Fruit fly (Drosophila melanogaster) whole organism, wandering third instar larva: ENCODE measurements around the gene CG10005.

Source experiments
- Abd-B ChIP-seq: fragments of >200 bp; optimal IDR thresholded peaks from 2 replicates; lab custom pipeline; 2017; ENCODE audit warnings: missing biosample characterization, missing genetic modification characterization
- CG32264 ChIP-seq: fragments of 200-800 bp; sonication (Bioruptor generic); optimal IDR thresholded peaks from 2 replicates; lab custom pipeline; 2016; ENCODE audit warnings: missing biosample characterization, missing genetic modification characterization
- CG9705 ChIP-seq: fragments of 200-800 bp; sonication (Bioruptor generic); optimal IDR thresholded peaks from 2 replicates; lab custom pipeline; 2018; ENCODE audit warnings: missing biosample characterization, mild to moderate bottlenecking, missing genetic modification characterization
- CrebA ChIP-seq: fragments of 200-800 bp; sonication (Bioruptor generic); optimal IDR thresholded peaks from 2 replicates; lab custom pipeline; 2016; ENCODE audit warnings: missing biosample characterization, mild to moderate bottlenecking, missing genetic modification characterization, borderline replicate concordance
- Dif ChIP-seq: fragments of 200-275, 200-300 bp; sonication (Bioruptor generic); optimal IDR thresholded peaks from 2 replicates; lab custom pipeline; 2018; ENCODE audit warnings: missing biosample characterization, missing genetic modification characterization; ENCODE audit not compliant: partially characterized antibody
- HLH106 ChIP-seq: fragments of 200-800 bp; optimal IDR thresholded peaks from 3 replicates; lab custom pipeline; 2019; ENCODE audit warnings: missing biosample characterization, mild to moderate bottlenecking, missing genetic modification characterization, moderate library complexity
- Hnf4 ChIP-seq: fragments of 200-800 bp; sonication (Bioruptor generic); optimal IDR thresholded peaks from 2 replicates; lab custom pipeline; 2016; ENCODE audit warnings: missing biosample characterization, mild to moderate bottlenecking, missing genetic modification characterization
- Hr83 ChIP-seq: fragments of 200-300 bp; sonication (Bioruptor generic); optimal IDR thresholded peaks from 2 replicates; lab custom pipeline; 2016; ENCODE audit warnings: missing biosample characterization, mild to moderate bottlenecking, missing genetic modification characterization, moderate library complexity; ENCODE audit not compliant: poor library complexity, severe bottlenecking
- Jra ChIP-seq: sonication (Bioruptor generic); optimal IDR thresholded peaks from 2 replicates; lab custom pipeline; 2016; ENCODE audit warnings: missing biosample characterization, missing genetic modification characterization
- Myc ChIP-seq: fragments of >200 bp; optimal IDR thresholded peaks from 2 replicates; lab custom pipeline; 2017
- N ChIP-seq: fragments of >200 bp; optimal IDR thresholded peaks from 2 replicates; lab custom pipeline; 2018; ENCODE audit warnings: missing biosample characterization, missing external identifiers, missing genetic modification characterization
- OdsH ChIP-seq: fragments of 200-800 bp; sonication (Bioruptor generic); optimal IDR thresholded peaks from 2 replicates; lab custom pipeline; 2016; ENCODE audit warnings: missing biosample characterization, mild to moderate bottlenecking, missing genetic modification characterization
- Rel ChIP-seq, 2 experiments: fragments of 200-800 bp; sonication (Bioruptor generic) in 1 of 2; optimal IDR thresholded peaks; 2 replicates in 1 of 2; 3 replicates in 1 of 2; lab custom pipeline; 2016 to 2019; ENCODE audit warnings: mild to moderate bottlenecking in 2 of 2, missing biosample characterization in 2 of 2, missing genetic modification characterization in 2 of 2, moderate library complexity in 1 of 2
- Sp1 ChIP-seq: fragments of 200-800 bp; sonication (Bioruptor generic); optimal IDR thresholded peaks from 3 replicates; lab custom pipeline; 2019; ENCODE audit warnings: missing biosample characterization, mild to moderate bottlenecking, missing genetic modification characterization, moderate library complexity
- Vsx2 ChIP-seq: fragments of 200-300, 225-300 bp; sonication (Bioruptor generic); optimal IDR thresholded peaks from 2 replicates; lab custom pipeline; 2018; ENCODE audit warnings: missing biosample characterization, missing genetic modification characterization; ENCODE audit not compliant: partially characterized antibody
- br ChIP-seq: fragments of 200-800 bp; sonication (Bioruptor generic); optimal IDR thresholded peaks from 2 replicates; lab custom pipeline; 2016; ENCODE audit warnings: missing biosample characterization, missing genetic modification characterization
- brk ChIP-seq: fragments of 200-800 bp; sonication (Bioruptor generic); optimal IDR thresholded peaks from 2 replicates; lab custom pipeline; 2016; ENCODE audit warnings: missing biosample characterization, mild to moderate bottlenecking, missing genetic modification characterization
- dl ChIP-seq, 2 experiments: fragments of 175-275, 200-275 bp in 1 of 2; fragments of 200-275 bp in 1 of 2; sonication (Bioruptor generic); optimal IDR thresholded peaks; lab custom pipeline; 2018; ENCODE audit warnings: mild to moderate bottlenecking in 2 of 2, missing biosample characterization in 2 of 2, missing genetic modification characterization in 2 of 2, moderate library complexity in 2 of 2; ENCODE audit not compliant: partially characterized antibody in 2 of 2, insufficient read depth in 1 of 2
- dmrt93B ChIP-seq: fragments of 200-800 bp; sonication (Bioruptor generic); optimal IDR thresholded peaks from 2 replicates; lab custom pipeline; 2018; ENCODE audit warnings: missing biosample characterization, mild to moderate bottlenecking, missing genetic modification characterization
- dsf ChIP-seq: sonication (Bioruptor generic); optimal IDR thresholded peaks from 2 replicates; lab custom pipeline; 2016; ENCODE audit warnings: missing biosample characterization, missing genetic modification characterization, borderline replicate concordance
- ey ChIP-seq: fragments of 200-800 bp; sonication (Bioruptor generic); optimal IDR thresholded peaks from 2 replicates; lab custom pipeline; 2016; ENCODE audit warnings: missing biosample characterization, missing genetic modification characterization
- foxo ChIP-seq, 2 experiments: fragments of 200-800 bp; sonication (Bioruptor generic); optimal IDR thresholded peaks; 2 replicates in 1 of 2; 3 replicates in 1 of 2; lab custom pipeline; 2016 to 2017; ENCODE audit warnings: missing biosample characterization in 2 of 2, missing genetic modification characterization in 2 of 2
- fru ChIP-seq: fragments of 200-800 bp; sonication (Bioruptor generic); optimal IDR thresholded peaks from 3 replicates; lab custom pipeline; 2016; ENCODE audit warnings: missing biosample characterization, mild to moderate bottlenecking, missing genetic modification characterization
- jim ChIP-seq: fragments of 175-275, 200-325 bp; sonication (Bioruptor generic); optimal IDR thresholded peaks from 2 replicates; lab custom pipeline; 2016; ENCODE audit warnings: missing biosample characterization, mild to moderate bottlenecking, missing genetic modification characterization
- pan ChIP-seq: fragments of >200 bp; optimal IDR thresholded peaks from 2 replicates; lab custom pipeline; 2017
- psq ChIP-seq: fragments of 200-800 bp; sonication (Bioruptor generic); optimal IDR thresholded peaks from 3 replicates; lab custom pipeline; 2017; ENCODE audit warnings: missing biosample characterization, mild to moderate bottlenecking, missing genetic modification characterization, moderate library complexity
- rgr ChIP-seq: fragments of 200-800 bp; sonication (Bioruptor generic); optimal IDR thresholded peaks from 3 replicates; lab custom pipeline; 2016; ENCODE audit warnings: missing biosample characterization, mild to moderate bottlenecking, missing genetic modification characterization
- sage ChIP-seq: fragments of 200-800 bp; sonication (Bioruptor generic); optimal IDR thresholded peaks from 2 replicates; lab custom pipeline; 2016; ENCODE audit warnings: missing biosample characterization, mild to moderate bottlenecking, missing genetic modification characterization
- tai ChIP-seq: sonication (Bioruptor generic); optimal IDR thresholded peaks from 2 replicates; lab custom pipeline; 2016; ENCODE audit warnings: missing biosample characterization, missing genetic modification characterization
- usp ChIP-seq: fragments of >200 bp; optimal IDR thresholded peaks from 2 replicates; lab custom pipeline; 2017; ENCODE audit warnings: missing biosample characterization, missing genetic modification characterization
- woc ChIP-seq: sonication (Bioruptor generic); optimal IDR thresholded peaks from 2 replicates; lab custom pipeline; 2016; ENCODE audit warnings: missing biosample characterization, mild to moderate bottlenecking, missing genetic modification characterization

Gene CG10005

DNA sequence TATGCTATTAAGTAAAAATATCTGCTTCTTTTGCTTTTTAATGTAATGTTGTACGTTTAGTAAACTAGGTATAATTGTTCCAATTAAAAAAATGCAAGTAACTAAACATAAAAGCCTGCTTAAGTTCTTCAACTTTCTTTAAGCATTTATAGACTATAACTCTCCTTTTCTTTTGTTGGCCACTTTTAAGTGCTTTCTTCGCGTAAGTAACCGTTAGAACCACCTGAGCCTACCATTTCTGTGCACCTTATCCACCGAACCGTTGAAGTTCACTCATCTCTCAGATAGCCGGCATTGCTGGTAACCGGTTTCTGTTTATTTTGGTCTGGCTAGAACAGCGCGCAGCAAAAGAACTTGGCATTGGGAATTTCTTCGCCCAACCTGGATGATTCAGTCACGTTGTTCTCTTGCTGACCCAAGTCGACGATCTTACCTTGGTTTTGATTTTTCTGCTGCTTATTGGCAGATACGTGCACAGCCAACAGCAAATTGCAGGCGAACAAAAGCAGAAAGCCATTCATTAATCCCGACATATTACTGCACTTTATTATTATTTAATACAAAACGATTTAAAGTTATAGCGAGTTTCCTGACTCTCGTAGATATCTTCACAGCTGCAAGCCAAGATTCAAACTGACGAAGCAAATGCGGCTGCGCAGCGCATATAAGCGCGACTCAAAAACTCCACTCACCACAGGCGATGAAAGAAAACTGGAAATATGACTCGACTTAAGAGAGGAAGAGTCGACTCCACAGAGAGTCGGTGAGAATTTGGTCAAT is at the start of gene CG10005:
CG10005 (minus strand) TSS at position 642 of the 780 bp plus-strand sequence.
- TF ChIP-seq Abd-B (no peak), foxo (GFP tag; optimal IDR thresholded peaks at IDR 0.05; lab: Kevin White, UChicago) (no peak), br (peak; percentile 0), dl (GFP tag; optimal IDR thresholded peaks at IDR 0.05; lab: Kevin White, UChicago; ENCODE audit: insufficient read depth in 1 of 2, partially characterized antibody in 2 of 2) (peak; percentile 19 to 45), Hnf4 (no peak), N (GFP tag; lab: Kevin White, UChicago) (no peak), Dif (GFP tag; lab: Kevin White, UChicago) (peak; percentile 71), Sp1 (peak; percentile 11), CG32264 (GFP tag; lab: Kevin White, UChicago) (no peak), Rel (GFP tag; optimal IDR thresholded peaks at IDR 0.05; lab: Kevin White, UChicago) (no peak), Rel (tag; optimal IDR thresholded peaks at IDR 0.05; lab: Kevin White, UChicago) (peak; percentile 3), rgr (GFP tag; lab: Kevin White, UChicago) (no peak), brk (GFP tag; lab: Kevin White, UChicago) (no peak), Myc (lab: Kevin White, UChicago) (no peak), dsf (GFP tag; lab: Kevin White, UChicago) (no peak), fru (peak; percentile 44)

DNA sequence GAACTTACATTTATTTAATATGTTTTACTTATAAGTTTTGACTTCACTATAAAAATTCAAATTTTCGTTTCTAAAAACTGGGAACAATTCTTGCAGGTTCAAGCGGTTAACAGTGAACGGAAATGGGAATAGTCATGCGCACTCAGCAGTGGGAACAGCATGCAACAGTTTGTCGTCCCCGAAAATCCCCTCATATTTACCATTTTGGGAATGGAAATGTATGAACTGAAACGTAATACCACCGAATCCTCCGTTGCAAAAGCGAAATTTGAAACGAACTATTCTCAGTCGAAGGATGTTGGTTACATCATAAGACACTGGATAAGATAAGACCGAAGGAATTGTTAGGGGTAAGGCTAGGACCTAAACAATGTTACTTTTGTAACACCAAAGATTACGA is 44.0 kb upstream of the CG10005 start:
- TF ChIP-seq usp (no peak), foxo (GFP tag; optimal IDR thresholded peaks at IDR 0.05; lab: Kevin White, UChicago) (no peak), dmrt93B (GFP tag; lab: Kevin White, UChicago) (no peak), Vsx2 (no peak), Jra (GFP tag; lab: Kevin White, UChicago) (no peak), sage (GFP tag; lab: Kevin White, UChicago) (no peak), fru (no peak), brk (GFP tag; lab: Kevin White, UChicago) (no peak), jim (GFP tag; lab: Kevin White, UChicago) (no peak), Hnf4 (no peak), tai (GFP tag; lab: Kevin White, UChicago) (no peak), Rel (GFP tag; optimal IDR thresholded peaks at IDR 0.05; lab: Kevin White, UChicago) (no peak), Rel (tag; optimal IDR thresholded peaks at IDR 0.05; lab: Kevin White, UChicago) (no peak), br (no peak), CrebA (GFP tag; lab: Kevin White, UChicago) (no peak), woc (GFP tag; lab: Kevin White, UChicago) (no peak), Dif (GFP tag; lab: Kevin White, UChicago) (no peak), pan (no peak)

DNA sequence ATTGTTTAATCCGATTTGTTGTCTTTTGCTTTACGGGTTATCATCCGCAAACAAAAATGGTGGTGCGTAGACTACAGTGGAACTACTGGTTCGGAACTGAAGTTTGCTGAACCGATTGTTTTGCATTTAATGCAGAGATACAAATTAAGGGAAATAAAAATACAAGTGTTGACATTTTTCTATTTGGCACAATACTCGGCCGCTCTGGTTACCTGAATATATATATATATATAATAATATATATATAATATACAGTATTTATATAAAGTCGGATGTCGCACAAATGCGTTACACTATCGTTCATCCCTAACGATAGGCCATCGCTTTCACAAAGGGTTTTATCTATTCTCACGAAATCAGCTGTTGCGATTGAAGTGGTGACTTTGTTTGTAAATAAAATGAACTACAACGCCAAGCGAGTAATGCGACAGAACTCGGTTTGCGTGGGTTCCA is 39.9 kb upstream of the CG10005 start, which contains the start of the genes DCAF12 and Spt3:
DCAF12 (minus strand) TSS at position 204 of the 453 bp plus-strand sequence.
Spt3 (plus strand) TSS at position 329 of the 453 bp plus-strand sequence.
- TF ChIP-seq CG32264 (GFP tag; lab: Kevin White, UChicago) (peak; percentile 17), CG9705 (GFP tag; lab: Kevin White, UChicago) (peak; percentile 13), Myc (lab: Kevin White, UChicago) (peak; percentile 3), dmrt93B (GFP tag; lab: Kevin White, UChicago) (peak; percentile 50), usp (no peak), sage (GFP tag; lab: Kevin White, UChicago) (no peak), Vsx2 (no peak), psq (GFP tag; lab: Kevin White, UChicago) (peak; percentile 52), HLH106 (tag; lab: Kevin White, UChicago) (peak; percentile 74), tai (GFP tag; lab: Kevin White, UChicago) (no peak), dsf (GFP tag; lab: Kevin White, UChicago) (no peak), OdsH (GFP tag; lab: Kevin White, UChicago) (no peak), ey (GFP tag; lab: Kevin White, UChicago) (no peak), Hr83 (GFP tag; lab: Kevin White, UChicago) (no peak), woc (GFP tag; lab: Kevin White, UChicago) (peak; percentile 83)
